Fruit fly (Drosophila melanogaster): Measurements from ENCODE around the gene CG31560.

CG31560 gene

DNA sequence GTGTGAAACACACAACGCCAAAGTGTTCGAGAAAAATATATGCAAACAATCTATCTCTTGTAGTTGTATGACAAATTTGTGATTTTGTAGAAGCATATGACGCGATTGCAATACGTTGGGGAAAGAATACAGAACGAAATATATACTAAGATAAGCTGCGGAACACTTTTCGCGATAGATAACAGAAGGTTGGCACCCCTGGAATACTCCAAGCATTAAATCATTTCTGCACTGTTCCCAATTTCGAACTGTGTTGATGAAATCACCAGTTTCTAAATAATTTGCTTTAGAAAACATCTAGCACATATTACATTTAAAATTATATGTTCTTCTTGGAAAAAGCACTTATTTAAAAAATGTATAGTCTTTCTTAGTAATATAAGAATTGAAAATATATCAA, 44.6 kb downstream of the CG31560 start:
- TF ChIP-seq cic (GFP tag; optimal IDR thresholded peaks at IDR 0.05): no peak
- TF ChIP-seq cnc (optimal IDR thresholded peaks at IDR 0.05): no peak
- no peak for TF ChIP-seq CG5204 (GFP tag; optimal IDR thresholded peaks at IDR 0.05)
- no peak for TF ChIP-seq tj (GFP tag; optimal IDR thresholded peaks at IDR 0.05)
- peak; percentile 45 for TF ChIP-seq kay (GFP tag; ENCODE audit: borderline replicate concordance)
- no peak for TF ChIP-seq CG7101 (tag; optimal IDR thresholded peaks at IDR 0.05)

Measured in whole organism, adult.